Fruit fly (Drosophila melanogaster) whole organism, embryonic: ENCODE measurements around the gene brm.

Experiments used
- B-H2 ChIP-seq: fragments of 200-800 bp; sonication (Bioruptor generic); optimal IDR thresholded peaks from 2 replicates; lab custom pipeline; 2018; ENCODE audit warnings: missing biosample characterization, mild to moderate bottlenecking, missing genetic modification characterization
- CG11504 ChIP-seq: fragments of 200-800 bp; sonication (Bioruptor generic); optimal IDR thresholded peaks from 3 replicates; lab custom pipeline; 2019; ENCODE audit warnings: missing biosample characterization, mild to moderate bottlenecking, missing genetic modification characterization, moderate library complexity
- CG13287 ChIP-seq: fragments of 200-800 bp; sonication (Bioruptor generic); IDR thresholded peaks from 2 replicates; pipeline ENCODE4 v1.3.6; 2022; ENCODE audit warnings: missing biosample characterization, missing genetic modification characterization; ENCODE audit not compliant: partially characterized antibody
- CG15073 ChIP-seq: fragments of 200-800 bp; sonication (Bioruptor generic); optimal IDR thresholded peaks from 2 replicates; lab custom pipeline; 2016; ENCODE audit warnings: missing biosample characterization, missing genetic modification characterization
- CG15269 ChIP-seq: fragments of 200-800 bp; sonication (Bioruptor generic); optimal IDR thresholded peaks from 2 replicates; lab custom pipeline; 2018; ENCODE audit warnings: missing biosample characterization, mild to moderate bottlenecking, missing genetic modification characterization, moderate library complexity
- CG16813 ChIP-seq: fragments of 200-800 bp; sonication (Bioruptor generic); IDR thresholded peaks from 3 replicates; pipeline ENCODE4 v1.3.6; 2022; ENCODE audit warnings: missing biosample characterization, missing genetic modification characterization; ENCODE audit not compliant: partially characterized antibody
- CG17385 ChIP-seq: fragments of 200-800 bp; sonication (Bioruptor generic); optimal IDR thresholded peaks from 3 replicates; lab custom pipeline; 2018; ENCODE audit warnings: missing biosample characterization, mild to moderate bottlenecking, missing genetic modification characterization
- CG17568 ChIP-seq: fragments of 200-800 bp; sonication (Bioruptor generic); optimal IDR thresholded peaks from 2 replicates; lab custom pipeline; 2018; ENCODE audit warnings: missing biosample characterization, mild to moderate bottlenecking, missing genetic modification characterization, moderate library complexity
- CG1792 ChIP-seq: fragments of 200-800 bp; sonication (Bioruptor generic); optimal IDR thresholded peaks from 2 replicates; lab custom pipeline; 2016; ENCODE audit warnings: missing biosample characterization, missing genetic modification characterization
- CG2120 ChIP-seq: fragments of 200-800 bp; sonication (Bioruptor generic); optimal IDR thresholded peaks from 3 replicates; lab custom pipeline; 2016; ENCODE audit warnings: missing biosample characterization, missing genetic modification characterization
- CG2129 ChIP-seq: fragments of 200-800 bp; sonication (Bioruptor generic); IDR thresholded peaks from 2 replicates; pipeline ENCODE4 v1.3.6; 2022; ENCODE audit warnings: missing biosample characterization, missing genetic modification characterization; ENCODE audit not compliant: partially characterized antibody
- CG2202 ChIP-seq: fragments of 200-800 bp; sonication (Bioruptor generic); optimal IDR thresholded peaks from 2 replicates; lab custom pipeline; 2018; ENCODE audit warnings: missing biosample characterization, mild to moderate bottlenecking, missing genetic modification characterization
- CG2678 ChIP-seq: fragments of 200-800 bp; sonication (Bioruptor generic); optimal IDR thresholded peaks from 3 replicates; lab custom pipeline; 2019; ENCODE audit warnings: missing biosample characterization, mild to moderate bottlenecking, missing genetic modification characterization, moderate library complexity
- CG2712 ChIP-seq: fragments of 200-800 bp; optimal IDR thresholded peaks from 3 replicates; lab custom pipeline; 2019; ENCODE audit warnings: missing biosample characterization, mild to moderate bottlenecking, missing genetic modification characterization, moderate library complexity
- CG34376 ChIP-seq: fragments of 200-800 bp; sonication (Bioruptor generic); optimal IDR thresholded peaks from 2 replicates; lab custom pipeline; 2018; ENCODE audit warnings: missing biosample characterization, mild to moderate bottlenecking, missing genetic modification characterization
- CG42726 ChIP-seq: fragments of 200-800 bp; sonication (Bioruptor generic); IDR thresholded peaks from 2 replicates; pipeline ENCODE4 v1.3.6; 2022; ENCODE audit warnings: missing biosample characterization, missing genetic modification characterization; ENCODE audit not compliant: partially characterized antibody
- CG6254 ChIP-seq: fragments of 200-800 bp; sonication (Bioruptor generic); optimal IDR thresholded peaks from 3 replicates; lab custom pipeline; 2017; ENCODE audit warnings: mild to moderate bottlenecking, missing biosample characterization, missing genetic modification reagents, missing genetic modification characterization
- CG6654 ChIP-seq: fragments of 200-800 bp; sonication (Bioruptor generic); optimal IDR thresholded peaks from 2 replicates; lab custom pipeline; 2017; ENCODE audit warnings: missing biosample characterization, mild to moderate bottlenecking, missing genetic modification characterization
- CG6765 ChIP-seq: fragments of 200-800 bp; sonication (Bioruptor generic); optimal IDR thresholded peaks from 3 replicates; lab custom pipeline; 2017; ENCODE audit warnings: missing biosample characterization, mild to moderate bottlenecking, missing genetic modification characterization
- CG8089 ChIP-seq: fragments of 200-800 bp; sonication (Bioruptor generic); optimal IDR thresholded peaks from 3 replicates; lab custom pipeline; 2016; ENCODE audit warnings: missing biosample characterization, missing genetic modification characterization
- CHES-1-like ChIP-seq: fragments of 200-800 bp; sonication (Bioruptor generic); optimal IDR thresholded peaks from 2 replicates; lab custom pipeline; 2016; ENCODE audit warnings: missing biosample characterization, missing genetic modification characterization
- D ChIP-seq, 2 experiments: fragments of 200-800 bp in 1 of 2; fragments of >200 bp in 1 of 2; sonication (Bioruptor generic) in 1 of 2; optimal IDR thresholded peaks; 2 replicates in 1 of 2; 3 replicates in 1 of 2; lab custom pipeline; 2017; ENCODE audit warnings: mild to moderate bottlenecking in 1 of 2, missing biosample characterization in 1 of 2, missing genetic modification characterization in 1 of 2, missing genetic modification reagents in 1 of 2
- Dad ChIP-seq: fragments of 200-800 bp; sonication (Bioruptor generic); optimal IDR thresholded peaks from 3 replicates; lab custom pipeline; 2016; ENCODE audit warnings: missing biosample characterization, missing genetic modification characterization
- Deaf1 ChIP-seq: fragments of 200-800 bp; optimal IDR thresholded peaks from 3 replicates; lab custom pipeline; 2019; ENCODE audit warnings: missing biosample characterization, mild to moderate bottlenecking, missing genetic modification characterization, moderate library complexity
- Ets97D ChIP-seq: fragments of 200-800 bp; sonication (Bioruptor generic); optimal IDR thresholded peaks from 3 replicates; lab custom pipeline; 2016; ENCODE audit warnings: missing biosample characterization, missing genetic modification characterization
- Gsc ChIP-seq: fragments of 200-800 bp; sonication (Bioruptor generic); IDR thresholded peaks from 2 replicates; pipeline ENCODE4 v1.3.6; 2022; ENCODE audit warnings: missing biosample characterization, missing genetic modification characterization
- H15 ChIP-seq: fragments of 200-800 bp; sonication (Bioruptor generic); IDR thresholded peaks from 3 replicates; pipeline ENCODE4 v1.3.6; 2022; ENCODE audit warnings: missing biosample characterization, missing genetic modification characterization
- Hmr ChIP-seq: fragments of 200-800 bp; sonication (Bioruptor generic); optimal IDR thresholded peaks from 3 replicates; lab custom pipeline; 2017; ENCODE audit warnings: mild to moderate bottlenecking, missing biosample characterization, missing genetic modification reagents, missing genetic modification characterization
- Hr39 ChIP-seq: fragments of >200 bp; optimal IDR thresholded peaks from 2 replicates; lab custom pipeline; 2017
- Ravus ChIP-seq: fragments of 200-800 bp; sonication (Bioruptor generic); IDR thresholded peaks from 2 replicates; pipeline ENCODE4 v1.3.6; 2022; ENCODE audit warnings: missing biosample characterization, missing genetic modification characterization
- amos ChIP-seq: fragments of 200-800 bp; sonication (Bioruptor generic); IDR thresholded peaks from 2 replicates; pipeline ENCODE4 v1.3.6; 2022; ENCODE audit warnings: missing biosample characterization, missing genetic modification characterization; ENCODE audit not compliant: partially characterized antibody
- bsh ChIP-seq, 2 experiments: fragments of 200-800 bp; sonication (Bioruptor generic); optimal IDR thresholded peaks; 2 replicates each; lab custom pipeline; 2017 to 2018; ENCODE audit warnings: mild to moderate bottlenecking in 2 of 2, missing biosample characterization in 2 of 2, missing genetic modification characterization in 2 of 2, moderate library complexity in 1 of 2
- cad ChIP-seq: fragments of >200 bp; optimal IDR thresholded peaks from 2 replicates; lab custom pipeline; 2017; ENCODE audit warnings: missing biosample characterization, missing genetic modification characterization
- dysf ChIP-seq: fragments of 200-800 bp; sonication (Bioruptor generic); IDR thresholded peaks from 3 replicates; pipeline ENCODE4 v1.3.6; 2022; ENCODE audit warnings: missing biosample characterization, missing genetic modification characterization
- fd96Cb ChIP-seq: fragments of 200-800 bp; sonication (Bioruptor generic); optimal IDR thresholded peaks from 2 replicates; lab custom pipeline; 2018; ENCODE audit warnings: missing biosample characterization, mild to moderate bottlenecking, missing genetic modification characterization, moderate library complexity
- gcm2 ChIP-seq: fragments of 200-800 bp; sonication (Bioruptor generic); optimal IDR thresholded peaks from 2 replicates; lab custom pipeline; 2016; ENCODE audit warnings: missing biosample characterization, missing genetic modification characterization
- her ChIP-seq: fragments of 200-800 bp; sonication (Bioruptor generic); optimal IDR thresholded peaks from 2 replicates; lab custom pipeline; 2016; ENCODE audit warnings: missing biosample characterization, missing genetic modification characterization
- hkb ChIP-seq, 2 experiments: fragments of 200-800 bp in 1 of 2; fragments of >200 bp in 1 of 2; sonication (Bioruptor generic) in 1 of 2; IDR thresholded peaks in 1 of 2; optimal IDR thresholded peaks in 1 of 2; 2 replicates each; pipeline versions ENCODE4 v1.3.6 to Lab custom; 2017 to 2022; ENCODE audit warnings: missing biosample characterization in 1 of 2, missing genetic modification characterization in 1 of 2
- jing ChIP-seq: fragments of 200-800 bp; sonication (Bioruptor generic); optimal IDR thresholded peaks from 2 replicates; lab custom pipeline; 2018; ENCODE audit warnings: missing biosample characterization, mild to moderate bottlenecking, missing genetic modification characterization
- knrl ChIP-seq: fragments of 200-800 bp; sonication (Bioruptor generic); IDR thresholded peaks from 3 replicates; pipeline ENCODE4 v1.3.6; 2022; ENCODE audit warnings: missing biosample characterization, missing genetic modification characterization; ENCODE audit not compliant: partially characterized antibody
- lmd ChIP-seq: fragments of 200-800 bp; sonication (Bioruptor generic); IDR thresholded peaks from 2 replicates; pipeline ENCODE4 v1.3.6; 2022; ENCODE audit warnings: missing biosample characterization, missing genetic modification characterization
- nau ChIP-seq: fragments of 200-800 bp; sonication (Bioruptor generic); optimal IDR thresholded peaks from 3 replicates; lab custom pipeline; 2017; ENCODE audit warnings: missing biosample characterization, mild to moderate bottlenecking, missing genetic modification characterization, missing genetic modification reagents
- odd ChIP-seq: fragments of 200-800 bp; sonication (Bioruptor generic); optimal IDR thresholded peaks from 2 replicates; lab custom pipeline; 2017; ENCODE audit warnings: missing biosample characterization, mild to moderate bottlenecking, missing genetic modification characterization
- onecut ChIP-seq: fragments of 200-800 bp; sonication (Bioruptor generic); IDR thresholded peaks from 2 replicates; pipeline ENCODE4 v1.3.6; 2022; ENCODE audit warnings: missing biosample characterization, missing genetic modification characterization
- otp ChIP-seq: fragments of 200-800 bp; sonication (Bioruptor generic); IDR thresholded peaks from 3 replicates; pipeline ENCODE4, ENCODE4 v1.3.6; 2022; ENCODE audit warnings: missing biosample characterization, missing genetic modification characterization
- ssp ChIP-seq: fragments of 200-800 bp; sonication (Bioruptor generic); IDR thresholded peaks from 2 replicates; pipeline ENCODE4 v1.3.6; 2022; ENCODE audit warnings: missing biosample characterization, missing genetic modification characterization
- tx ChIP-seq: fragments of 200-800 bp; sonication (Bioruptor generic); optimal IDR thresholded peaks from 2 replicates; lab custom pipeline; 2016; ENCODE audit warnings: missing biosample characterization, missing genetic modification characterization
- zen2 ChIP-seq: fragments of 200-800 bp; sonication (Bioruptor generic); IDR thresholded peaks from 3 replicates; pipeline ENCODE4 v1.3.6; 2022; ENCODE audit warnings: missing biosample characterization, missing genetic modification characterization; ENCODE audit not compliant: partially characterized antibody

Gene brm

DNA sequence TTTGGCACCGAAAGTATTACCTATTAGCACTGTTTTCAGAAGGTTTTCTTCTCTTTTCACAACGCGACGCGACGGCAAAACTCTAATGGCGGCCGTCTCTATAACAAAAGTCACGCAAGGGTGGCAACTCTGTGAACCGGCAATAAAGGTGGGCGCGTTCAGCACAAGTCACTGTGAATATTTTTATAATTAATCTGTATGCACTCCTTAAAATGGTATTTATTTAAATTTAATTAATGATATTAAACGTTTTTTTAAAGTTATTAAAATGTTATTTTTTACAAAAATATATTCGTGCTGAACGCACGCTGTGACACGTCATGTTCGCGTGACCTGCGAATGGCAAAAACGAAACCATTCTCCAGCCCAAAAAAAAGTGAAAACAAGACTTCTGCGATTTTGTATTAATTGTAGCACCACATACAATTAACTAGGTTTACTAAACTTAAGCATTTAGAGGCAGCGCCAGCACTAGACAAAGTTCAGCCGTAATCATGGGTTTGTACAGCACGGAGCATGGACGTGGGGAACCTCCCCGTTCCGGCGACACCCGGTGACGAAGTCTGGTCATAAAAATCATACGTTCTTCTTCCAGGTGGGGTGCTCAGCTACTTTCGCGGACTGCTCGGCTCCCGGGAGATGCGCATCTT lies at the start of gene brm, which contains the start of gene Arl1 (continued):
- TF ChIP-seq CG15269: peak; percentile 99
- peak; percentile 99 for TF ChIP-seq B-H2 (GFP tag; lab: Kevin White, UChicago)
- TF ChIP-seq nau (GFP tag; lab: Kevin White, UChicago): no peak
- peak; percentile 91 for TF ChIP-seq CG6654
- TF ChIP-seq gcm2: peak; percentile 81
- TF ChIP-seq cad: no peak
- TF ChIP-seq CG2712 (tag; lab: Kevin White, UChicago): peak; percentile 99
- no peak for TF ChIP-seq hkb (optimal IDR thresholded peaks at IDR 0.05; lab: Kevin White, UChicago)
- TF ChIP-seq hkb (GFP tag; IDR thresholded peaks at IDR 0.05; lab: Robert Waterston, UW): peak; percentile 99
- TF ChIP-seq Dad (GFP tag; lab: Kevin White, UChicago): peak; percentile 90
- TF ChIP-seq CG17568 (GFP tag; lab: Kevin White, UChicago): no peak
- TF ChIP-seq lmd (GFP tag; lab: Robert Waterston, UW): peak; percentile 99
- peak; percentile 54 for TF ChIP-seq CG8089
- TF ChIP-seq tx (GFP tag; lab: Kevin White, UChicago): peak; percentile 83
- peak; percentile 85 for TF ChIP-seq Ets97D (GFP tag; lab: Kevin White, UChicago)
- peak; percentile 86 for TF ChIP-seq Deaf1 (tag; lab: Kevin White, UChicago)
- TF ChIP-seq CG6254 (GFP tag; lab: Kevin White, UChicago): peak; percentile 93
- peak; percentile 100 for TF ChIP-seq dysf (GFP tag; lab: Robert Waterston, UW)
- TF ChIP-seq CHES-1-like: peak; percentile 74
- peak; percentile 97 for TF ChIP-seq CG11504 (tag; lab: Kevin White, UChicago)
- peak; percentile 97 for TF ChIP-seq CG2120
- peak; percentile 31 for TF ChIP-seq her (GFP tag; lab: Kevin White, UChicago)
- TF ChIP-seq onecut (GFP tag; lab: Robert Waterston, UW): peak; percentile 95
- TF ChIP-seq CG16813 (GFP tag; lab: Robert Waterston, UW): peak; percentile 39; the same call in 1 of the 3 replicates
- peak; percentile 40; the same call in 1 of the 2 replicates for TF ChIP-seq amos
- peak; percentile 98 for TF ChIP-seq fd96Cb (tag; lab: Kevin White, UChicago)
- peak; percentile 72 for TF ChIP-seq CG1792 (GFP tag; lab: Kevin White, UChicago)
- TF ChIP-seq bsh (GFP tag; optimal IDR thresholded peaks at IDR 0.05; lab: Kevin White, UChicago): peak; percentile 80 to 98
- no peak for TF ChIP-seq zen2 (GFP tag; lab: Robert Waterston, UW)
- TF ChIP-seq CG42726 (GFP tag; lab: Robert Waterston, UW): 0 out of 2 replicates have a peak, but pooled peaks have one; percentile 36
- peak; percentile 97 for TF ChIP-seq Ravus (GFP tag; lab: Robert Waterston, UW)
- peak; percentile 98 for TF ChIP-seq Gsc
- peak; percentile 94 for TF ChIP-seq odd (GFP tag; lab: Kevin White, UChicago)
- peak; percentile 96 for TF ChIP-seq ssp (GFP tag; lab: Robert Waterston, UW)
- TF ChIP-seq CG15073 (GFP tag; lab: Kevin White, UChicago): peak; percentile 82
- peak; percentile 99 for TF ChIP-seq H15 (GFP tag; lab: Robert Waterston, UW)
- TF ChIP-seq otp (GFP tag; lab: Robert Waterston, UW): peak; percentile 98
- no peak for TF ChIP-seq D (optimal IDR thresholded peaks at IDR 0.05; lab: Kevin White, UChicago)
- peak; percentile 97 for TF ChIP-seq D (GFP tag; optimal IDR thresholded peaks at IDR 0.05; lab: Kevin White, UChicago)
- TF ChIP-seq Hmr (GFP tag; lab: Kevin White, UChicago): peak; percentile 97
- peak; percentile 72 for TF ChIP-seq CG13287
- peak; percentile 69 for TF ChIP-seq knrl (GFP tag; lab: Robert Waterston, UW)
- peak; percentile 99 for TF ChIP-seq CG2678
- TF ChIP-seq CG2129 (GFP tag; lab: Robert Waterston, UW): no peak
- peak; percentile 99 for TF ChIP-seq CG34376 (GFP tag; lab: Kevin White, UChicago)
- peak; percentile 92 for TF ChIP-seq jing (GFP tag; lab: Kevin White, UChicago)
- TF ChIP-seq CG17385: peak; percentile 94
- TF ChIP-seq CG6765 (GFP tag; lab: Kevin White, UChicago): peak; percentile 96
- TF ChIP-seq Hr39 (lab: Kevin White, UChicago): no peak
- peak; percentile 93 for TF ChIP-seq CG2202 (tag; lab: Kevin White, UChicago)
